Fruit fly (Drosophila melanogaster) whole organism, wandering third instar larva: ENCODE data around the gene CG15530.

ENCODE experiments used
- Hr78 ChIP-seq: fragments of >200 bp; optimal IDR thresholded peaks from 2 replicates; lab custom pipeline; 2017; ENCODE audit warnings: missing biosample characterization, missing genetic modification characterization
- lola ChIP-seq: fragments of >200 bp; optimal IDR thresholded peaks from 2 replicates; lab custom pipeline; 2017; ENCODE audit warnings: missing biosample characterization, missing genetic modification characterization

- TF ChIP-seq lola (GFP tag; lab: Kevin White, UChicago) (no peak), Hr78 (GFP tag; lab: Kevin White, UChicago) (no peak)
Observed at dm6 chr3R:30211856-30212255, 34.2 kb downstream of the CG15530 start, which contains the start of gene CecA2.
